Worm (Caenorhabditis elegans): ENCODE measurements around the gene rip-1.
"Not testable (repeated sequence)": the region's sequence is repeated elsewhere in the genome, so short reads cannot be mapped to it uniquely, and the experiment has no call there.

- not testable (repeated sequence) for TF ChIP-seq C08G9.2 (tag; optimal IDR thresholded peaks at IDR 0.05); ceh-18 (tag; optimal IDR thresholded peaks at IDR 0.05); ceh-2 (tag; optimal IDR thresholded peaks at IDR 0.05); unc-55 (GFP tag; optimal IDR thresholded peaks at IDR 0.05); Y22D7AL.16 (tag; optimal IDR thresholded peaks at IDR 0.05); nhr-11 (tag; optimal IDR thresholded peaks at IDR 0.05); tbx-2 (tag; optimal IDR thresholded peaks at IDR 0.05); ceh-48 (tag; optimal IDR thresholded peaks at IDR 0.05); npax-4 (tag; optimal IDR thresholded peaks at IDR 0.05); hlh-6 (tag; optimal IDR thresholded peaks at IDR 0.05); ttx-3 (tag; optimal IDR thresholded peaks at IDR 0.05); fkh-10 (GFP tag; optimal IDR thresholded peaks at IDR 0.05); pqm-1 (tag; optimal IDR thresholded peaks at IDR 0.05)
These were observed 36.7 kb downstream of the rip-1 start, which contains the start of gene Y70G10A.4 for ce11 chrIII:10221860-10222259.
